Worm (Caenorhabditis elegans) whole organism, early embryonic: ENCODE data around the gene sri-65.

Experiments
- ama-1 ChIP-seq: fragments of 150-350 bp; optimal IDR thresholded peaks from 2 replicates; lab custom pipeline; 2014
- ceh-13 ChIP-seq: fragments of 200-800 bp; sonication (Bioruptor generic); optimal IDR thresholded peaks from 2 replicates; lab custom pipeline; 2018; ENCODE audit warnings: mild to moderate bottlenecking, missing genetic modification characterization, missing compliant biosample characterization
- hnd-1 ChIP-seq: sonication (generic microtip); optimal IDR thresholded peaks from 2 replicates; lab custom pipeline; 2016; ENCODE audit warnings: missing genetic modification characterization, missing compliant biosample characterization
- pes-1 ChIP-seq: fragments of 200-800 bp; sonication (Bioruptor generic); IDR thresholded peaks from 2 replicates; pipeline ENCODE4 v1.3.6; 2022; ENCODE audit warnings: missing genetic modification reagents, missing genetic modification characterization, missing compliant biosample characterization
- tbx-37 ChIP-seq: fragments of 200-800 bp; sonication (Bioruptor generic); conservative IDR thresholded peaks from 2 replicates; pipeline ENCODE4 v1.3.6; 2022; ENCODE audit warnings: missing genetic modification reagents, missing genetic modification characterization, missing compliant biosample characterization

- TF ChIP-seq ama-1 (lab: Kevin White, UChicago) (no peak), pes-1 (GFP tag; lab: Robert Waterston, UW) (no peak), tbx-37 (GFP tag; lab: Robert Waterston, UW) (no peak), ceh-13 (GFP tag; lab: Kevin White, UChicago) (no peak), hnd-1 (no peak)
These were observed 17.2 kb upstream of the sri-65 start for ce11 chrV:16405366-16405765.
